Fruit fly (Drosophila melanogaster) whole organism, embryonic: ENCODE results near the gene CG7289.
A peak's percentile ranks its signal among the peaks of the same experiment; 100 is the strongest.

ENCODE experiments used
- CG10209 ChIP-seq: fragments of 200-800 bp; sonication (Bioruptor generic); optimal IDR thresholded peaks from 3 replicates; lab custom pipeline; 2017; ENCODE audit warnings: missing biosample characterization, mild to moderate bottlenecking, missing genetic modification characterization, missing genetic modification reagents
- CG1024 ChIP-seq: fragments of 200-800 bp; sonication (Bioruptor generic); IDR thresholded peaks from 2 replicates; pipeline ENCODE4 v1.3.6; 2022; ENCODE audit warnings: missing biosample characterization, missing genetic modification characterization
- CG10267 ChIP-seq: fragments of 200-800 bp; sonication (Bioruptor generic); optimal IDR thresholded peaks from 2 replicates; lab custom pipeline; 2018; ENCODE audit warnings: missing biosample characterization, mild to moderate bottlenecking, missing genetic modification characterization, moderate library complexity
- CG10543 ChIP-seq: fragments of 200-800 bp; sonication (Bioruptor generic); optimal IDR thresholded peaks from 3 replicates; lab custom pipeline; 2017; ENCODE audit warnings: missing biosample characterization, mild to moderate bottlenecking, missing genetic modification characterization, moderate library complexity
- CG12219 ChIP-seq: fragments of 200-800 bp; sonication (Bioruptor generic); optimal IDR thresholded peaks from 3 replicates; lab custom pipeline; 2018; ENCODE audit warnings: missing biosample characterization, mild to moderate bottlenecking, missing genetic modification characterization
- CG13424 ChIP-seq: fragments of 200-800 bp; sonication (Bioruptor generic); optimal IDR thresholded peaks from 2 replicates; lab custom pipeline; 2019; ENCODE audit warnings: missing biosample characterization, mild to moderate bottlenecking, missing genetic modification characterization, moderate library complexity
- CG14014 ChIP-seq: fragments of 200-800 bp; sonication (Bioruptor generic); IDR thresholded peaks from 2 replicates; pipeline ENCODE4 v1.3.6; 2022; ENCODE audit warnings: missing biosample characterization, missing genetic modification characterization
- CG15073 ChIP-seq: fragments of 200-800 bp; sonication (Bioruptor generic); optimal IDR thresholded peaks from 2 replicates; lab custom pipeline; 2016; ENCODE audit warnings: missing biosample characterization, missing genetic modification characterization
- CG15514 ChIP-seq: fragments of 200-800 bp; sonication (Bioruptor generic); optimal IDR thresholded peaks from 3 replicates; lab custom pipeline; 2017; ENCODE audit warnings: missing biosample characterization, missing genetic modification characterization, mild to moderate bottlenecking, moderate library complexity, missing genetic modification reagents
- CG1603 ChIP-seq: fragments of 200-800 bp; sonication (Bioruptor generic); optimal IDR thresholded peaks from 2 replicates; lab custom pipeline; 2019; ENCODE audit warnings: missing biosample characterization, mild to moderate bottlenecking, missing genetic modification characterization, moderate library complexity
- CG16815 ChIP-seq: fragments of 200-800 bp; sonication (Bioruptor generic); optimal IDR thresholded peaks from 3 replicates; lab custom pipeline; 2017; ENCODE audit warnings: missing biosample characterization, mild to moderate bottlenecking, missing genetic modification characterization
- CG1832 ChIP-seq: fragments of 200-800 bp; sonication (Bioruptor generic); optimal IDR thresholded peaks from 2 replicates; lab custom pipeline; 2017; ENCODE audit warnings: missing biosample characterization, mild to moderate bottlenecking, missing genetic modification characterization, inconsistent platforms
- CG18764 ChIP-seq: fragments of 200-800 bp; sonication (Bioruptor generic); optimal IDR thresholded peaks from 3 replicates; lab custom pipeline; 2016; ENCODE audit warnings: missing biosample characterization, missing genetic modification characterization
- CG31441 ChIP-seq: fragments of 200-800 bp; sonication (Bioruptor generic); IDR thresholded peaks from 2 replicates; pipeline ENCODE4 v1.3.6; 2022; ENCODE audit warnings: missing biosample characterization, missing genetic modification characterization
- CG3847 ChIP-seq: fragments of 200-800 bp; sonication (Bioruptor generic); IDR thresholded peaks from 2 replicates; pipeline ENCODE4 v1.3.6; 2022; ENCODE audit warnings: missing biosample characterization, missing genetic modification characterization
- CG4404 ChIP-seq: fragments of 200-800 bp; sonication (Bioruptor generic); IDR thresholded peaks from 2 replicates; pipeline ENCODE4 v1.3.6; 2022; ENCODE audit warnings: missing biosample characterization, missing genetic modification characterization
- CG5180 ChIP-seq: fragments of 200-800 bp; sonication (Bioruptor generic); optimal IDR thresholded peaks from 3 replicates; lab custom pipeline; 2017; ENCODE audit warnings: missing biosample characterization, missing genetic modification characterization, mild to moderate bottlenecking, moderate library complexity, missing genetic modification reagents
- CG7372 ChIP-seq: fragments of 200-800 bp; sonication (Bioruptor generic); IDR thresholded peaks from 2 replicates; pipeline ENCODE4 v1.3.6; 2022; ENCODE audit warnings: missing biosample characterization, missing genetic modification characterization
- CG7987 ChIP-seq: fragments of 200-800 bp; sonication (Bioruptor generic); optimal IDR thresholded peaks from 2 replicates; lab custom pipeline; 2018; ENCODE audit warnings: missing biosample characterization, mild to moderate bottlenecking, missing genetic modification characterization, moderate library complexity
- CG8089 ChIP-seq: fragments of 200-800 bp; sonication (Bioruptor generic); optimal IDR thresholded peaks from 3 replicates; lab custom pipeline; 2016; ENCODE audit warnings: missing biosample characterization, missing genetic modification characterization
- D19A ChIP-seq: fragments of 200-800 bp; optimal IDR thresholded peaks from 3 replicates; lab custom pipeline; 2019; ENCODE audit warnings: missing biosample characterization, mild to moderate bottlenecking, missing genetic modification characterization, moderate library complexity
- Dbx ChIP-seq: fragments of 200-800 bp; sonication (Bioruptor generic); IDR thresholded peaks from 3 replicates; pipeline ENCODE4 v1.3.6; 2022; ENCODE audit warnings: missing biosample characterization, missing genetic modification characterization
- Doc3 ChIP-seq: fragments of 200-800 bp; sonication (Bioruptor generic); IDR thresholded peaks from 3 replicates; pipeline ENCODE4 v1.3.6; 2022; ENCODE audit warnings: missing biosample characterization, missing genetic modification characterization; ENCODE audit not compliant: partially characterized antibody
- Drgx ChIP-seq: fragments of 200-800 bp; sonication (Bioruptor generic); IDR thresholded peaks from 2 replicates; pipeline ENCODE4 v1.3.6; 2022; ENCODE audit warnings: missing biosample characterization, missing genetic modification characterization
- E2f2 ChIP-seq: fragments of 200-800 bp; sonication (Bioruptor generic); IDR thresholded peaks from 2 replicates; pipeline ENCODE4 v1.3.6; 2022; ENCODE audit warnings: missing biosample characterization, missing genetic modification characterization
- H15 ChIP-seq: fragments of 200-800 bp; sonication (Bioruptor generic); IDR thresholded peaks from 3 replicates; pipeline ENCODE4 v1.3.6; 2022; ENCODE audit warnings: missing biosample characterization, missing genetic modification characterization
- Jarid2 ChIP-seq: fragments of 200-800 bp; sonication (Bioruptor generic); optimal IDR thresholded peaks from 3 replicates; lab custom pipeline; 2017; ENCODE audit warnings: mild to moderate bottlenecking, missing biosample characterization, missing genetic modification reagents, missing genetic modification characterization
- Lhr ChIP-seq: fragments of 200-800 bp; sonication (Bioruptor generic); optimal IDR thresholded peaks from 3 replicates; lab custom pipeline; 2017; ENCODE audit warnings: mild to moderate bottlenecking, missing biosample characterization, missing genetic modification reagents, missing genetic modification characterization
- NC2α ChIP-seq: fragments of 200-800 bp; sonication (Bioruptor generic); optimal IDR thresholded peaks from 2 replicates; lab custom pipeline; 2016; ENCODE audit warnings: missing biosample characterization, missing genetic modification characterization
- NK7.1 ChIP-seq: fragments of 200-800 bp; sonication (Bioruptor generic); optimal IDR thresholded peaks from 3 replicates; lab custom pipeline; 2016; ENCODE audit warnings: missing biosample characterization, missing genetic modification characterization
- Taf1 ChIP-seq: fragments of 200-800 bp; sonication (Bioruptor generic); IDR thresholded peaks from 2 replicates; pipeline ENCODE4 v1.3.6; 2022; ENCODE audit warnings: missing biosample characterization, missing genetic modification characterization
- al ChIP-seq: fragments of 200-800 bp; sonication (Bioruptor generic); IDR thresholded peaks from 2 replicates; pipeline ENCODE4 v1.3.6; 2022; ENCODE audit warnings: missing biosample characterization, missing genetic modification characterization
- aop ChIP-seq: fragments of 200-800 bp; sonication (Bioruptor generic); IDR thresholded peaks from 2 replicates; pipeline ENCODE4 v1.3.6; 2022; ENCODE audit warnings: missing biosample characterization, missing genetic modification characterization
- chinmo ChIP-seq: fragments of 200-800 bp; sonication (Bioruptor generic); IDR thresholded peaks from 4 replicates; pipeline ENCODE4 v1.3.6; 2022; ENCODE audit warnings: missing biosample characterization, missing genetic modification characterization; ENCODE audit not compliant: partially characterized antibody
- da ChIP-seq: fragments of 200-800 bp; sonication (Bioruptor generic); optimal IDR thresholded peaks from 2 replicates; lab custom pipeline; 2016; ENCODE audit warnings: missing biosample characterization, missing genetic modification characterization
- dati ChIP-seq: fragments of 200-800 bp; sonication (Bioruptor generic); IDR thresholded peaks from 2 replicates; pipeline ENCODE4 v1.3.6; 2022; ENCODE audit warnings: missing biosample characterization, missing genetic modification characterization
- dysf ChIP-seq: fragments of 200-800 bp; sonication (Bioruptor generic); IDR thresholded peaks from 3 replicates; pipeline ENCODE4 v1.3.6; 2022; ENCODE audit warnings: missing biosample characterization, missing genetic modification characterization
- ewg ChIP-seq: fragments of 200-800 bp; sonication (Bioruptor generic); optimal IDR thresholded peaks from 3 replicates; lab custom pipeline; 2017; ENCODE audit warnings: mild to moderate bottlenecking, missing biosample characterization, missing genetic modification reagents, missing genetic modification characterization
- fu2 ChIP-seq: fragments of 200-800 bp; sonication (Bioruptor generic); optimal IDR thresholded peaks from 2 replicates; lab custom pipeline; 2016; ENCODE audit warnings: missing biosample characterization, missing genetic modification characterization
- gem ChIP-seq: fragments of 200-800 bp; sonication (Bioruptor generic); optimal IDR thresholded peaks from 2 replicates; lab custom pipeline; 2019; ENCODE audit warnings: missing biosample characterization, mild to moderate bottlenecking, missing genetic modification characterization, moderate library complexity
- gsb-n ChIP-seq: fragments of 200-800 bp; sonication (Bioruptor generic); optimal IDR thresholded peaks from 3 replicates; lab custom pipeline; 2018; ENCODE audit warnings: missing biosample characterization, mild to moderate bottlenecking, missing genetic modification characterization
- lmd ChIP-seq: fragments of 200-800 bp; sonication (Bioruptor generic); IDR thresholded peaks from 2 replicates; pipeline ENCODE4 v1.3.6; 2022; ENCODE audit warnings: missing biosample characterization, missing genetic modification characterization
- mld ChIP-seq: fragments of 200-800 bp; sonication (Bioruptor generic); IDR thresholded peaks from 3 replicates; pipeline ENCODE4 v1.3.6; 2022; ENCODE audit warnings: missing biosample characterization, missing genetic modification characterization; ENCODE audit not compliant: partially characterized antibody
- pita ChIP-seq: fragments of 200-800 bp; sonication (Bioruptor generic); optimal IDR thresholded peaks from 2 replicates; lab custom pipeline; 2017; ENCODE audit warnings: missing biosample characterization, mild to moderate bottlenecking, missing genetic modification characterization
- pros ChIP-seq: fragments of 200-800 bp; sonication (Bioruptor generic); optimal IDR thresholded peaks from 3 replicates; lab custom pipeline; 2019; ENCODE audit warnings: missing biosample characterization, mild to moderate bottlenecking, missing genetic modification characterization, moderate library complexity
- sima ChIP-seq: fragments of 200-800 bp; sonication (Bioruptor generic); optimal IDR thresholded peaks from 2 replicates; lab custom pipeline; 2016; ENCODE audit warnings: missing biosample characterization, missing genetic modification characterization
- so ChIP-seq: fragments of 200-800 bp; sonication (Bioruptor generic); IDR thresholded peaks from 3 replicates; pipeline ENCODE4 v1.3.6; 2022; ENCODE audit warnings: missing biosample characterization, missing genetic modification characterization
- ssp ChIP-seq: fragments of 200-800 bp; sonication (Bioruptor generic); IDR thresholded peaks from 2 replicates; pipeline ENCODE4 v1.3.6; 2022; ENCODE audit warnings: missing biosample characterization, missing genetic modification characterization
- vvl ChIP-seq: fragments of 200-800 bp; sonication (Bioruptor generic); IDR thresholded peaks from 2 replicates; pipeline ENCODE4 v1.3.6; 2022; ENCODE audit warnings: missing biosample characterization, missing genetic modification characterization

The CG7289 gene

DNA sequence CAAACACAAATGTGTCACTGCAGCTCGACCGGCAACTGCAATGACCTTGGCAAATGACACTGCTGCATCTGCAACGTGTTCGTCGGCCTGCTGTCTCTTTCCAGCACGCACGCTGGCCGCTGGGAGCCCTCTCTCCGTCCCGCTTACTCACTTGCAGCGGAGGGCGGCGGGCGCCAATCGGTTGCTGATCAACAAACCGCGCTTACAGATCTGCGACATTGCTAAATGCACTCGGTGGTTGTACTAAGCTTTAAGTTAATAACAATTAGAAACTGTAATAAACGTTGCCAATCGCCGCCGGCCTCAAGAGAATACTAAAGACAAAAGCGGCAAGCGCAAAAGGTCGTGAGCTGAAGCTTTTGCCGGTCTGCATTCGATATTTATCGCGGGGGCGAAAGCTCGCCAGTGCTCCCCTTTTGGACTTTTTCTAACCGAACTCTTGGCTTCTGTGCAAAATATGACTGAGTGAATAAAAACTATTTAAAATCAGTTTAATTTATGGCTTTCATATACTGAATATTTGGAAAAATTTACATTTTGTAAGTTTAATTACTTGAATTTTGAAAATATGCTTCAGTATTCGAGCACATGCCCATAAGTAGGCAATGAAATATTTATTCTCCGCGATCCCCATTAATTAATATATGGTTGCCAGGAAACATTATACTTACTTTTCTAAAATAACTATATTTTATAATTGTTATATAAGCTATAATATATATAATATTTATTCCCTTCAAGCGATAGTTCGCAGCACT lies 5.6 kb downstream of the CG7289 start, which contains the start of gene Got2 (continued):
- peak; percentile 7 for TF ChIP-seq CG16815 (GFP tag; lab: Kevin White, UChicago)
- TF ChIP-seq CG10209 (GFP tag; lab: Kevin White, UChicago), result peak; percentile 23
- TF ChIP-seq CG8089 (GFP tag; lab: Kevin White, UChicago), result no peak
- no peak for TF ChIP-seq NK7.1
- TF ChIP-seq sima (GFP tag; lab: Kevin White, UChicago), result no peak
- no peak for TF ChIP-seq CG10267
- no peak for TF ChIP-seq CG12219 (GFP tag; lab: Kevin White, UChicago)
- peak; percentile 24 for TF ChIP-seq CG1603 (tag; lab: Kevin White, UChicago)
- TF ChIP-seq pros (GFP tag; lab: Kevin White, UChicago), result no peak
- no peak for TF ChIP-seq CG10543 (GFP tag; lab: Kevin White, UChicago)
- TF ChIP-seq CG4404 (GFP tag; lab: Robert Waterston, UW), result no peak
- TF ChIP-seq CG7987 (GFP tag; lab: Kevin White, UChicago), result no peak
- TF ChIP-seq Doc3 (GFP tag; lab: Robert Waterston, UW), result peak; percentile 79
- peak; percentile 9 for TF ChIP-seq Jarid2 (GFP tag; lab: Kevin White, UChicago)
- TF ChIP-seq CG18764 (GFP tag; lab: Kevin White, UChicago), result no peak
- no peak for TF ChIP-seq H15
- peak; percentile 74 for TF ChIP-seq CG1832
- TF ChIP-seq ssp (GFP tag; lab: Robert Waterston, UW), result no peak
- TF ChIP-seq Taf1, result no peak
- TF ChIP-seq al (GFP tag; lab: Robert Waterston, UW), result 0 out of 2 replicates have a peak, but pooled peaks have one; percentile 26
- TF ChIP-seq CG15073 (GFP tag; lab: Kevin White, UChicago), result no peak
- 0 out of 3 replicates have a peak, but pooled peaks have one; percentile 29 for TF ChIP-seq Dbx (GFP tag; lab: Robert Waterston, UW)
- 0 out of 2 replicates have a peak, but pooled peaks have one; percentile 33 for TF ChIP-seq CG3847 (GFP tag; lab: Robert Waterston, UW)
- no peak for TF ChIP-seq gsb-n
- peak; percentile 25; the same call in 1 of the 2 replicates for TF ChIP-seq lmd
- 0 out of 2 replicates have a peak, but pooled peaks have one; percentile 34 for TF ChIP-seq CG31441
- TF ChIP-seq dati (GFP tag; lab: Robert Waterston, UW), result no peak
- no peak for TF ChIP-seq Lhr (GFP tag; lab: Kevin White, UChicago)
- TF ChIP-seq chinmo (GFP tag; lab: Robert Waterston, UW), result peak; percentile 90; the same call in 3 of the 4 replicates
- TF ChIP-seq fu2 (GFP tag; lab: Kevin White, UChicago), result peak; percentile 23
- TF ChIP-seq so (GFP tag; lab: Robert Waterston, UW), result no peak
- TF ChIP-seq CG14014 (GFP tag; lab: Robert Waterston, UW), result peak; percentile 27; the same call in 1 of the 2 replicates
- peak; percentile 2 for TF ChIP-seq CG13424 (tag; lab: Kevin White, UChicago)
- peak; percentile 36; the same call in 1 of the 2 replicates for TF ChIP-seq Drgx
- no peak; the same call in 1 of the 2 replicates for TF ChIP-seq vvl (GFP tag; lab: Robert Waterston, UW)
- TF ChIP-seq ewg (GFP tag; lab: Kevin White, UChicago), result peak; percentile 57
- TF ChIP-seq D19A, result no peak
- peak; percentile 70; the same call in 1 of the 3 replicates for TF ChIP-seq mld (GFP tag; lab: Robert Waterston, UW)
- no peak for TF ChIP-seq da (GFP tag; lab: Kevin White, UChicago)
- no peak for TF ChIP-seq pita (GFP tag; lab: Kevin White, UChicago)
- TF ChIP-seq CG15514, result peak; percentile 50
- no peak for TF ChIP-seq CG1024 (GFP tag; lab: Robert Waterston, UW)
- peak; percentile 71 for TF ChIP-seq gem
- TF ChIP-seq NC2α (GFP tag; lab: Kevin White, UChicago), result no peak
- no peak for TF ChIP-seq CG7372
- 0 out of 2 replicates have a peak, but pooled peaks have one; percentile 20 for TF ChIP-seq aop (GFP tag; lab: Robert Waterston, UW)
- TF ChIP-seq dysf, result peak; percentile 22; the same call in 1 of the 3 replicates
- 0 out of 2 replicates have a peak, but pooled peaks have one; percentile 14 for TF ChIP-seq E2f2 (GFP tag; lab: Robert Waterston, UW)
- TF ChIP-seq CG5180 (GFP tag; lab: Kevin White, UChicago), result peak; percentile 95
